Worm (Caenorhabditis elegans): ENCODE data around the gene cpg-23.
A peak's percentile ranks its signal among the peaks of the same experiment; 100 is the strongest.

cpg-23 gene

DNA sequence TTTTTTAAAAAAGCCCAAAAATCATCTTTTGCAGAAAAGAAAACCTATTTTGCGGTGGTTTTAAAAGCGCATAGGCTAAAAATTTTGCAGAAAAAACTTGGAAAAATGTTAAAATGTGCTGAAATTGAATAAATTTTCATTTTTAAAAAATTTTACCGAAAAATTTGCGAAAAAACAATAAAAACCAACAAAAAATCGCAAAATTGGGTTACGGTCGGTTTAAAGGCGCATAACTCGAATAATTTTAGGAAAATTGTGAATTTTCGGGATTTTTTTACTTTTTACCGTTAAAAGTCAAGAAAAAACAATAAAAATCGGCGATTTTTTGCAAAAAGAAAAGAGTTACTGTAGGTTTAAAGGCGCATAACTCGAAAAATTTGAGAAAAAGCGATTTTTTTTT is 15.3 kb upstream of the cpg-23 start:
- TF ChIP-seq lir-3 (tag; optimal IDR thresholded peaks at IDR 0.05; ENCODE audit: poor library complexity) = no peak
- no peak for TF ChIP-seq unc-98 (GFP tag; IDR thresholded peaks at IDR 0.05)
- no peak for TF ChIP-seq isw-1 (GFP tag; IDR thresholded peaks at IDR 0.05)
- TF ChIP-seq lin-35 (GFP tag; optimal IDR thresholded peaks at IDR 0.05) = no peak
- TF ChIP-seq blmp-1 (tag; optimal IDR thresholded peaks at IDR 0.05) = no peak
- no peak for TF ChIP-seq xbp-1 (tag; optimal IDR thresholded peaks at IDR 0.05)

ce11 chrV:19125812-19126211 is 14.8 kb upstream of the cpg-23 start:
- TF ChIP-seq pax-3 (tag; optimal IDR thresholded peaks at IDR 0.05) = peak; percentile 65
- TF ChIP-seq lsy-2 (tag; optimal IDR thresholded peaks at IDR 0.05) = peak; percentile 59 to 61
- TF ChIP-seq unc-98 (GFP tag; IDR thresholded peaks at IDR 0.05) = no peak
- TF ChIP-seq Y116A8C.19 (tag; optimal IDR thresholded peaks at IDR 0.05; ENCODE audit: borderline replicate concordance) = no peak
- peak; percentile 66 for TF ChIP-seq irx-1 (tag; optimal IDR thresholded peaks at IDR 0.05)
- peak in 1 of 2 experiments; percentile 53 for TF ChIP-seq mdl-1 (tag; optimal IDR thresholded peaks at IDR 0.05)
- peak; percentile 83 for TF ChIP-seq nhr-47 (tag; optimal IDR thresholded peaks at IDR 0.05)
- TF ChIP-seq ets-5 (GFP tag; IDR thresholded peaks at IDR 0.05) = no peak
- no peak for TF ChIP-seq hpl-2 (GFP tag; optimal IDR thresholded peaks at IDR 0.05)
- TF ChIP-seq mep-1 (tag; optimal IDR thresholded peaks at IDR 0.05) = peak; percentile 50
- TF ChIP-seq fos-1 (tag; optimal IDR thresholded peaks at IDR 0.05) = peak; percentile 1
- peak; percentile 72 for TF ChIP-seq nhr-71 (tag; optimal IDR thresholded peaks at IDR 0.05)
- TF ChIP-seq unc-86 (tag; optimal IDR thresholded peaks at IDR 0.05) = peak; percentile 54
- no peak for TF ChIP-seq lin-13 (GFP tag; optimal IDR thresholded peaks at IDR 0.05)
- peak; percentile 60 for TF ChIP-seq zip-4 (GFP tag; optimal IDR thresholded peaks at IDR 0.05)
- TF ChIP-seq isw-1 (GFP tag; IDR thresholded peaks at IDR 0.05) = peak; percentile 59
- no peak for TF ChIP-seq lin-14 (GFP tag; optimal IDR thresholded peaks at IDR 0.05)
- peak; percentile 63 for TF ChIP-seq grh-1 (GFP tag; IDR thresholded peaks at IDR 0.05)
- TF ChIP-seq efl-3 (GFP tag; optimal IDR thresholded peaks at IDR 0.05) = no peak
- TF ChIP-seq fkh-8 (tag; optimal IDR thresholded peaks at IDR 0.05) = peak; percentile 80
- peak; percentile 31 to 56 for TF ChIP-seq efl-1 (optimal IDR thresholded peaks at IDR 0.05)
- TF ChIP-seq efl-1 (GFP tag; optimal IDR thresholded peaks at IDR 0.05 in 1 of 2) = peak; percentile 51 to 95
- TF ChIP-seq rnt-1 (tag; optimal IDR thresholded peaks at IDR 0.05) = no peak
- peak; percentile 83 for TF ChIP-seq nhr-85 (tag)
- no peak for TF ChIP-seq sox-4 (tag; optimal IDR thresholded peaks at IDR 0.05)
- no peak for TF ChIP-seq sptf-1 (tag; optimal IDR thresholded peaks at IDR 0.05)
- no peak for TF ChIP-seq ceh-88 (GFP tag; IDR thresholded peaks at IDR 0.05)
- no peak for TF ChIP-seq F16B12.6 (tag; optimal IDR thresholded peaks at IDR 0.05)
- TF ChIP-seq mab-9 (GFP tag; IDR thresholded peaks at IDR 0.05) = peak; percentile 63
- no peak for TF ChIP-seq mef-2 (tag; optimal IDR thresholded peaks at IDR 0.05)
- peak; percentile 61 for TF ChIP-seq C16A3.4 (tag; optimal IDR thresholded peaks at IDR 0.05)
- TF ChIP-seq snpc-4 (tag; optimal IDR thresholded peaks at IDR 0.05) = peak; percentile 46
- peak; percentile 67 for TF ChIP-seq snu-23 (GFP tag; optimal IDR thresholded peaks at IDR 0.05)
- peak in 1 of 2 experiments; percentile 43 for TF ChIP-seq ztf-11 (tag; optimal IDR thresholded peaks at IDR 0.05)
- TF ChIP-seq sup-37 (GFP tag; optimal IDR thresholded peaks at IDR 0.05) = peak; percentile 21
- TF ChIP-seq jun-1 (tag; optimal IDR thresholded peaks at IDR 0.05) = peak; percentile 39
- TF ChIP-seq blmp-1 (tag; optimal IDR thresholded peaks at IDR 0.05) = no peak
- TF ChIP-seq egl-27 (tag; optimal IDR thresholded peaks at IDR 0.05) = no peak
- TF ChIP-seq unc-30 (tag; optimal IDR thresholded peaks at IDR 0.05) = no peak
- TF ChIP-seq dpl-1 (GFP tag; optimal IDR thresholded peaks at IDR 0.05) = peak; percentile 10 to 46 (median 32)
- TF ChIP-seq nhr-237 (tag; optimal IDR thresholded peaks at IDR 0.05) = no peak
- TF ChIP-seq C34B4.2 (tag; optimal IDR thresholded peaks at IDR 0.05) = no peak
- peak; percentile 80 for TF ChIP-seq ceh-8 (GFP tag; optimal IDR thresholded peaks at IDR 0.05)
- peak; percentile 92 for TF ChIP-seq nhr-19 (GFP tag; conservative IDR thresholded peaks at IDR 0.05)
- TF ChIP-seq tbx-2 (tag; optimal IDR thresholded peaks at IDR 0.05) = peak; percentile 51
- TF ChIP-seq swsn-7 (tag; optimal IDR thresholded peaks at IDR 0.05) = peak; percentile 64
- peak; percentile 42 for TF ChIP-seq dsc-1 (tag; optimal IDR thresholded peaks at IDR 0.05)
- TF ChIP-seq nhr-76 (tag; optimal IDR thresholded peaks at IDR 0.05) = no peak
- TF ChIP-seq tlp-1 (tag; optimal IDR thresholded peaks at IDR 0.05) = no peak

Data from whole organism, L1 larva.